Worm (Caenorhabditis elegans) whole organism, L1 larva: ENCODE results near the gene F01G12.18.

ENCODE experiments used
- C04F5.9 ChIP-seq: sonication (generic microtip); optimal IDR thresholded peaks from 2 replicates; lab custom pipeline; 2016; ENCODE audit warnings: missing genetic modification characterization, missing compliant biosample characterization
- C16A3.4 ChIP-seq: fragments of 150-350 bp; optimal IDR thresholded peaks from 2 replicates; lab custom pipeline; 2014; ENCODE audit warnings: missing biosample characterization, missing genetic modification characterization
- C34B4.2 ChIP-seq: sonication (generic microtip); optimal IDR thresholded peaks from 2 replicates; lab custom pipeline; 2017; ENCODE audit warnings: mild to moderate bottlenecking, missing genetic modification characterization, missing compliant biosample characterization
- alr-1 ChIP-seq: fragments of 200-800 bp; sonication (Bioruptor generic); optimal IDR thresholded peaks from 2 replicates; lab custom pipeline; 2018; ENCODE audit warnings: borderline replicate concordance, mild to moderate bottlenecking, missing genetic modification characterization, missing compliant biosample characterization
- aly-2 ChIP-seq: fragments of 150-350 bp; optimal IDR thresholded peaks from 2 replicates; lab custom pipeline; 2014; ENCODE audit warnings: missing biosample characterization, missing genetic modification characterization
- blmp-1 ChIP-seq: fragments of 150-350 bp; optimal IDR thresholded peaks from 2 replicates; lab custom pipeline; 2014; ENCODE audit warnings: missing biosample characterization, missing genetic modification characterization
- ceh-63 ChIP-seq: fragments of 200-800 bp; sonication (Bioruptor generic); optimal IDR thresholded peaks from 2 replicates; lab custom pipeline; 2018; ENCODE audit warnings: mild to moderate bottlenecking, missing genetic modification characterization, missing compliant biosample characterization
- ceh-82 ChIP-seq, 3 experiments: fragments of 150-350 bp in 1 of 3; sonication (generic microtip) in 2 of 3; optimal IDR thresholded peaks; 2 replicates each; lab custom pipeline; 2014 to 2017; ENCODE audit warnings: missing biosample characterization in 3 of 3, missing genetic modification characterization in 3 of 3
- ces-1 ChIP-seq: fragments of 150-350 bp; optimal IDR thresholded peaks from 2 replicates; lab custom pipeline; 2014; ENCODE audit warnings: missing biosample characterization, missing genetic modification reagents, missing genetic modification characterization
- dpl-1 ChIP-seq, 3 experiments: fragments of 150-350 bp in 2 of 3; sonication (generic microtip) in 1 of 3; optimal IDR thresholded peaks; 2 replicates each; lab custom pipeline; 2014 to 2017; ENCODE audit warnings: missing biosample characterization in 3 of 3, missing genetic modification characterization in 3 of 3, missing genetic modification reagents in 3 of 3
- dsc-1 ChIP-seq: sonication (generic microtip); optimal IDR thresholded peaks from 2 replicates; lab custom pipeline; 2016; ENCODE audit warnings: mild to moderate bottlenecking, missing genetic modification characterization, missing compliant biosample characterization
- efl-1 ChIP-seq, 4 experiments: fragments of 150-350 bp; optimal IDR thresholded peaks in 3 of 4; peaks in 1 of 4; 1 replicate in 1 of 4; 2 replicates in 3 of 4; lab custom pipeline; 2014; ENCODE audit warnings: missing biosample characterization in 2 of 4, missing genetic modification characterization in 2 of 4, missing genetic modification reagents in 2 of 4
- efl-3 ChIP-seq: fragments of 200-800 bp; sonication (Bioruptor generic); optimal IDR thresholded peaks from 2 replicates; lab custom pipeline; 2018; ENCODE audit warnings: mild to moderate bottlenecking, missing genetic modification characterization, missing compliant biosample characterization
- elt-2 ChIP-seq: sonication (generic microtip); optimal IDR thresholded peaks from 2 replicates; lab custom pipeline; 2016; ENCODE audit warnings: missing genetic modification characterization, mild to moderate bottlenecking, inconsistent platforms, missing compliant biosample characterization, missing genetic modification reagents
- fkh-10 ChIP-seq: sonication (generic microtip); optimal IDR thresholded peaks from 2 replicates; lab custom pipeline; 2017; ENCODE audit warnings: missing biosample characterization, missing genetic modification reagents, missing genetic modification characterization
- hlh-4 ChIP-seq: sonication (generic microtip); optimal IDR thresholded peaks from 2 replicates; lab custom pipeline; 2016; ENCODE audit warnings: mild to moderate bottlenecking, missing genetic modification characterization, missing compliant biosample characterization
- hpl-2 ChIP-seq: fragments of 150-350 bp; optimal IDR thresholded peaks from 2 replicates; lab custom pipeline; 2014; ENCODE audit warnings: missing biosample characterization, missing genetic modification reagents, missing genetic modification characterization
- lin-14 ChIP-seq: fragments of 200-800 bp; sonication (Bioruptor generic); optimal IDR thresholded peaks from 2 replicates; lab custom pipeline; 2018; ENCODE audit warnings: mild to moderate bottlenecking, missing genetic modification characterization, moderate library complexity, missing compliant biosample characterization
- lin-39 ChIP-seq: fragments of 150-350 bp; optimal IDR thresholded peaks from 2 replicates; lab custom pipeline; 2014; ENCODE audit warnings: missing biosample characterization, missing genetic modification reagents, missing genetic modification characterization
- mef-2 ChIP-seq: fragments of 150-350 bp; optimal IDR thresholded peaks from 2 replicates; lab custom pipeline; 2014; ENCODE audit warnings: missing biosample characterization, missing genetic modification characterization
- nhr-11 ChIP-seq: fragments of 150-350 bp; optimal IDR thresholded peaks from 2 replicates; lab custom pipeline; 2014; ENCODE audit warnings: missing biosample characterization, missing genetic modification characterization
- nhr-12 ChIP-seq: sonication (generic microtip); optimal IDR thresholded peaks from 2 replicates; lab custom pipeline; 2017; ENCODE audit warnings: missing biosample characterization, missing genetic modification characterization
- nhr-19 ChIP-seq: fragments of 200-800 bp; sonication (Bioruptor generic); conservative IDR thresholded peaks from 2 replicates; pipeline ENCODE4 v1.3.6; 2022; ENCODE audit warnings: missing genetic modification characterization, missing compliant biosample characterization
- nhr-20 ChIP-seq: sonication (generic microtip); optimal IDR thresholded peaks from 2 replicates; lab custom pipeline; 2016; ENCODE audit warnings: mild to moderate bottlenecking, missing genetic modification characterization, missing compliant biosample characterization
- nhr-47 ChIP-seq: sonication (generic microtip); optimal IDR thresholded peaks from 2 replicates; lab custom pipeline; 2016; ENCODE audit warnings: mild to moderate bottlenecking, missing genetic modification characterization, moderate library complexity, missing compliant biosample characterization
- nhr-71 ChIP-seq: sonication (generic microtip); optimal IDR thresholded peaks from 2 replicates; lab custom pipeline; 2016; ENCODE audit warnings: mild to moderate bottlenecking, missing genetic modification characterization, moderate library complexity, missing compliant biosample characterization
- nhr-76 ChIP-seq: sonication (generic microtip); optimal IDR thresholded peaks from 2 replicates; lab custom pipeline; 2017; ENCODE audit warnings: missing biosample characterization, missing genetic modification characterization
- nhr-77 ChIP-seq: fragments of 150-350 bp; optimal IDR thresholded peaks from 2 replicates; lab custom pipeline; 2014; ENCODE audit warnings: missing biosample characterization, missing genetic modification characterization
- nhr-85 ChIP-seq: sonication (generic microtip); peaks from one replicate; lab custom pipeline; 2016; ENCODE audit warnings: missing genetic modification characterization, inconsistent platforms, missing compliant biosample characterization
- pag-3 ChIP-seq: sonication (generic microtip); optimal IDR thresholded peaks from 2 replicates; lab custom pipeline; 2017; ENCODE audit warnings: missing genetic modification characterization, mild to moderate bottlenecking, missing compliant biosample characterization, antibody characterized with exemption, borderline replicate concordance; ENCODE audit not compliant: insufficient read depth
- pax-3 ChIP-seq: fragments of 200-800 bp; sonication (Bioruptor generic); optimal IDR thresholded peaks from 2 replicates; lab custom pipeline; 2018; ENCODE audit warnings: mild to moderate bottlenecking, missing genetic modification characterization, moderate library complexity, missing compliant biosample characterization
- rnt-1 ChIP-seq: sonication (generic microtip); optimal IDR thresholded peaks from 2 replicates; lab custom pipeline; 2016; ENCODE audit warnings: mild to moderate bottlenecking, missing genetic modification characterization, moderate library complexity, missing compliant biosample characterization
- snpc-4 ChIP-seq: fragments of 150-350 bp; optimal IDR thresholded peaks from 2 replicates; lab custom pipeline; 2014; ENCODE audit warnings: missing biosample characterization, missing genetic modification characterization
- snu-23 ChIP-seq: sonication (generic microtip); optimal IDR thresholded peaks from 2 replicates; lab custom pipeline; 2016; ENCODE audit warnings: missing genetic modification characterization, missing compliant biosample characterization
- swsn-7 ChIP-seq: sonication (generic microtip); optimal IDR thresholded peaks from 2 replicates; lab custom pipeline; 2016; ENCODE audit warnings: missing genetic modification characterization, missing compliant biosample characterization
- tbx-2 ChIP-seq: sonication (generic microtip); optimal IDR thresholded peaks from 2 replicates; lab custom pipeline; 2016; ENCODE audit warnings: missing genetic modification characterization, missing compliant biosample characterization
- unc-130 ChIP-seq: fragments of 150-350 bp; optimal IDR thresholded peaks from 2 replicates; lab custom pipeline; 2017; ENCODE audit warnings: missing biosample characterization, missing genetic modification characterization, inconsistent platforms
- unc-30 ChIP-seq: sonication (generic microtip); optimal IDR thresholded peaks from 2 replicates; lab custom pipeline; 2017; ENCODE audit warnings: missing biosample characterization, missing genetic modification characterization
- unc-98 ChIP-seq: fragments of 200-800 bp; sonication (Bioruptor generic); IDR thresholded peaks from 2 replicates; pipeline ENCODE4 v1.3.6; 2022; ENCODE audit warnings: missing genetic modification characterization, missing compliant biosample characterization
- zip-4 ChIP-seq: fragments of 200-800 bp; sonication (Bioruptor generic); optimal IDR thresholded peaks from 2 replicates; lab custom pipeline; 2018; ENCODE audit warnings: mild to moderate bottlenecking, missing genetic modification characterization, moderate library complexity, missing compliant biosample characterization
- ztf-11 ChIP-seq, 2 experiments: sonication (generic microtip); optimal IDR thresholded peaks; 2 replicates each; lab custom pipeline; 2016 to 2017; ENCODE audit warnings: missing genetic modification characterization in 2 of 2, missing biosample characterization in 1 of 2, missing compliant biosample characterization in 1 of 2
- ztf-4 ChIP-seq: fragments of 150-350 bp; optimal IDR thresholded peaks from 2 replicates; lab custom pipeline; 2014; ENCODE audit warnings: missing biosample characterization, missing genetic modification characterization

Gene F01G12.18

DNA sequence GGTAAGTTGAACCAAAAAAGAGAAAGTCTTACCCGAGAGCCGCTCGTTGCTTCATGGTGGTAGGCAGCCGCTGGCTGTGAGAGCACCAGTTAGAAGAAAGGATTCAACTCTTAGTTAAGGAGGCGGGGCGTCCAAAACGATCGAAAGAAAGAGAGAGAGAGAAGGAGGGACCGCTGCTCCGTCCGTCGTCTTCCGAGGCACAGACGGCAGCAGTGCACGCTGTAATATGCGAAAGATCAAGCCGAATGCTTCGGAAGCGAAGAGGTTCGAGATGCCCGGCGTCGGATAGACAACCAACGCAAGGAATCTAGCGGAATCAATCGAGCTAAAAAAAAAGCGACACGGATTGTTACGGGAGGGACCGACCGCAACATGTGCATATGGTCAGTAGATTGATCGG lies 9.0 kb downstream of the F01G12.18 start, which contains the start of gene let-2:
let-2 (minus strand) TSS at position 68 of the 400 bp plus-strand sequence.
- TF ChIP-seq dsc-1 (tag; lab: Kevin White, UChicago) (peak; percentile 25), rnt-1 (tag; lab: Kevin White, UChicago) (peak; percentile 62), mef-2 (no peak), nhr-12 (tag; lab: Kevin White, UChicago) (no peak), nhr-19 (peak; percentile 17; the same call in 1 of the 2 replicates), nhr-20 (tag; lab: Kevin White, UChicago) (peak; percentile 15), lin-14 (GFP tag; lab: Kevin White, UChicago) (peak; percentile 58), C04F5.9 (no peak), nhr-71 (peak; percentile 44), swsn-7 (tag; lab: Kevin White, UChicago) (no peak), snu-23 (peak; percentile 22), fkh-10 (GFP tag; lab: Kevin White, UChicago) (no peak)
- TF ChIP-seq, all 84 proteins: peak for 7

DNA sequence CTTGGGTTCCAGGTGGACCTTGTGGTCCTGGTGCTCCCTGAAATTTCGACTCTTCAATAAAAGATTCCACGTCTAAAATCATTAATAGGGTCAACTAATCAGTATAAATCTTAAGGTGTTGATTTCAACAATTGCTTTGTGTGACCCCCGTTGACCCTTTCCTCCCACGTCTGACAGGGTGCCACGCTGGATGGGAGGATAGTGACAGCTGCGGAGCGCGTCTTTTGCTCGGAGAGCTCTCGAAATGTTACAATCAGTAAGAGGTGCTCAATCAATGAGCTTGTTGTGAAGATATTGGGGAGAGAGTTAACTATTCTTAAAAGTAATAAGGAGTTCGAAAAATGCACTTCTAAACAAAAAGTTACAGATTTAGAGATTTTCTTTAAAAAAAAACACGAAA lies 9.9 kb downstream of the F01G12.18 start:
- TF ChIP-seq aly-2 (tag; lab: Kevin White, UChicago) (no peak), alr-1 (tag; lab: Kevin White, UChicago) (no peak), nhr-71 (peak; percentile 39), snu-23 (no peak), lin-14 (GFP tag; lab: Kevin White, UChicago) (peak; percentile 15), tbx-2 (no peak), ceh-63 (no peak), ces-1 (GFP tag; lab: Kevin White, UChicago) (no peak), efl-1 (optimal IDR thresholded peaks at IDR 0.05; lab: Kevin White, UChicago) (no peak), efl-1 (GFP tag; optimal IDR thresholded peaks at IDR 0.05 in 1 of 2; lab: Kevin White, UChicago) (peak in 1 of 2 experiments; percentile 13), rnt-1 (tag; lab: Kevin White, UChicago) (peak; percentile 55), blmp-1 (tag; lab: Kevin White, UChicago) (no peak), efl-3 (no peak), nhr-12 (tag; lab: Kevin White, UChicago) (no peak), ztf-4 (tag; lab: Kevin White, UChicago) (no peak), lin-39 (tag; lab: Kevin White, UChicago) (no peak), dsc-1 (tag; lab: Kevin White, UChicago) (no peak)
- TF ChIP-seq, all 84 proteins: peak for 4

DNA sequence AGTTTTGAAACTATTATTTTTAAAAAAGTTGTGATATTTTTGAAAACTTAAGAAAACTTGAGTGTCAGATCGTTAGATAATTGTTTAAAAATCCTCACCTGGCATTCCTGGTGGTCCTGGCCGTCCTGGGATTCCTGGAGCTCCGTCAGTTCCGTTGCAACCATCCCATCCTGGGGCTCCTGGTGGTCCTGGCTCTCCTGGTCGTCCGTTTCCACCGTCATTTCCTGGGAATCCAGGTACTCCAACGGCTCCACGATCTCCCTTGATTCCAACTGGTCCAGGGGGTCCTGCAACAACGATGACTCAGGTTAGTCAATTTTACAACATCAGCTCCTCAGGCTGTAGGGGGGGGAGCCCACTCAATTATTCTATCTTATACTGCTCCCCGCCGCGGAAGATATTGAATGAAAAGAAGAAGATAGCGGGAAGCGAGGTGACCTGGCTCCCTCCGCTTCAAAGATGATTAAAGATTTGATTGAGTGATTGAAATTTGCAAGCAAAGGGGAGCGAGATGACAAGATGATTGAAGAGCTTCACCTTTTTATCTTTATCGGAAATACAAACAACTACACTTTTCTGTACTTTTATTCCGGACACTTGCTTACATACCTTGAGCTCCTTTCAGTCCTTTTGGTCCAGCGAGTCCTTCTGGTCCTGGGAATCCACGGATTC lies 10.4 kb downstream of the F01G12.18 start:
- TF ChIP-seq rnt-1 (tag; lab: Kevin White, UChicago) (peak; percentile 44), nhr-19 (peak; percentile 1; the same call in 1 of the 2 replicates), ceh-82 (tag; optimal IDR thresholded peaks at IDR 0.05; lab: Kevin White, UChicago) (no peak)
- TF ChIP-seq, all 84 proteins: peak for 2

DNA sequence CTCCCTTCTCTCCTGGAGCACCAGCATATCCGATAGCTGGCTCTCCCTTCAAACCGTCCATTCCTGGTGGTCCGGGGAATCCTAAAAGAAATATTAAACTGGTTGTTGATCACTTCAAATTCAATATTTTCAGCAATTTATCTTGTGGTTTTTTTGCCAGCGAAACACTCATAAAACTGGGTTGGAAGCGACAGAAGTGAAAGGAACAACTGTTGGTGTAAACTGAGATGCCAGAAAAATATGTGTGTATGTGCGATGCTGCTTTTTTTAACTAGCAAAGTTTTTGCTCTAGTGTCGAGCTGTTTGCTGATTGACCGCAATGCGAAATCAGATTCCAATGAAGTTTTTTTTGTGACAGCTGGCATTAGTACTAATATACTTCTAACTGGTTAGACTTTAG lies 11.1 kb downstream of the F01G12.18 start:
- TF ChIP-seq nhr-47 (tag; lab: Kevin White, UChicago) (no peak), hlh-4 (tag; lab: Kevin White, UChicago) (no peak), C34B4.2 (tag; lab: Kevin White, UChicago) (no peak), pag-3 (tag; lab: Kevin White, UChicago) (peak; percentile 56), pax-3 (tag; lab: Kevin White, UChicago) (no peak), lin-39 (tag; lab: Kevin White, UChicago) (no peak), nhr-12 (tag; lab: Kevin White, UChicago) (no peak), alr-1 (tag; lab: Kevin White, UChicago) (no peak), dsc-1 (tag; lab: Kevin White, UChicago) (no peak), elt-2 (no peak), hpl-2 (no peak), ceh-82 (tag; optimal IDR thresholded peaks at IDR 0.05; lab: Kevin White, UChicago) (no peak), ztf-11 (tag; optimal IDR thresholded peaks at IDR 0.05; lab: Kevin White, UChicago) (no peak), C16A3.4 (tag; lab: Kevin White, UChicago) (no peak), unc-130 (tag; lab: Kevin White, UChicago) (no peak), zip-4 (no peak), nhr-11 (tag; lab: Kevin White, UChicago) (no peak), tbx-2 (no peak), nhr-77 (tag; lab: Kevin White, UChicago) (no peak), aly-2 (tag; lab: Kevin White, UChicago) (no peak), ces-1 (GFP tag; lab: Kevin White, UChicago) (no peak), swsn-7 (tag; lab: Kevin White, UChicago) (no peak), nhr-85 (tag; lab: Kevin White, UChicago) (peak; percentile 20), nhr-19 (no peak), rnt-1 (tag; lab: Kevin White, UChicago) (peak; percentile 56), nhr-76 (no peak), unc-30 (no peak), snpc-4 (no peak), lin-14 (GFP tag; lab: Kevin White, UChicago) (peak; percentile 12), dpl-1 (GFP tag; optimal IDR thresholded peaks at IDR 0.05; lab: Kevin White, UChicago) (no peak), unc-98 (GFP tag; lab: Robert Waterston, UW) (no peak)
